Fruit fly (Drosophila melanogaster) whole organism, embryonic: Measurements from ENCODE around the gene enc.

Source experiments
- CG10462 ChIP-seq: fragments of 200-800 bp; sonication (Bioruptor generic); optimal IDR thresholded peaks from 2 replicates; lab custom pipeline; 2016; ENCODE audit warnings: missing biosample characterization, missing genetic modification characterization
- CG10979 ChIP-seq: fragments of 200-800 bp; sonication (Bioruptor generic); optimal IDR thresholded peaks from 2 replicates; lab custom pipeline; 2018; ENCODE audit warnings: missing biosample characterization, mild to moderate bottlenecking, missing genetic modification characterization, moderate library complexity
- CG11504 ChIP-seq: fragments of 200-800 bp; sonication (Bioruptor generic); optimal IDR thresholded peaks from 3 replicates; lab custom pipeline; 2019; ENCODE audit warnings: missing biosample characterization, mild to moderate bottlenecking, missing genetic modification characterization, moderate library complexity
- CG12219 ChIP-seq: fragments of 200-800 bp; sonication (Bioruptor generic); optimal IDR thresholded peaks from 3 replicates; lab custom pipeline; 2018; ENCODE audit warnings: missing biosample characterization, mild to moderate bottlenecking, missing genetic modification characterization
- CG13296 ChIP-seq: fragments of 200-800 bp; sonication (Bioruptor generic); optimal IDR thresholded peaks from 3 replicates; lab custom pipeline; 2018; ENCODE audit warnings: missing biosample characterization, mild to moderate bottlenecking, missing genetic modification characterization
- CG13424 ChIP-seq: fragments of 200-800 bp; sonication (Bioruptor generic); optimal IDR thresholded peaks from 2 replicates; lab custom pipeline; 2019; ENCODE audit warnings: missing biosample characterization, mild to moderate bottlenecking, missing genetic modification characterization, moderate library complexity
- CG1603 ChIP-seq: fragments of 200-800 bp; sonication (Bioruptor generic); optimal IDR thresholded peaks from 2 replicates; lab custom pipeline; 2019; ENCODE audit warnings: missing biosample characterization, mild to moderate bottlenecking, missing genetic modification characterization, moderate library complexity
- CG17328 ChIP-seq: fragments of 200-800 bp; sonication (Bioruptor generic); IDR thresholded peaks from 2 replicates; pipeline ENCODE4 v1.3.6; 2022; ENCODE audit warnings: missing biosample characterization, missing genetic modification characterization
- CG18476 ChIP-seq: fragments of 200-800 bp; sonication (Bioruptor generic); optimal IDR thresholded peaks from 2 replicates; lab custom pipeline; 2016; ENCODE audit warnings: missing biosample characterization, mild to moderate bottlenecking, missing genetic modification characterization
- CG2120 ChIP-seq: fragments of 200-800 bp; sonication (Bioruptor generic); optimal IDR thresholded peaks from 3 replicates; lab custom pipeline; 2016; ENCODE audit warnings: missing biosample characterization, missing genetic modification characterization
- CG2678 ChIP-seq: fragments of 200-800 bp; sonication (Bioruptor generic); optimal IDR thresholded peaks from 3 replicates; lab custom pipeline; 2019; ENCODE audit warnings: missing biosample characterization, mild to moderate bottlenecking, missing genetic modification characterization, moderate library complexity
- CG31224 ChIP-seq: fragments of 200-800 bp; sonication (Bioruptor generic); IDR thresholded peaks from 2 replicates; pipeline ENCODE4 v1.3.6; 2022; ENCODE audit warnings: missing biosample characterization, missing genetic modification characterization
- CG42726 ChIP-seq: fragments of 200-800 bp; sonication (Bioruptor generic); IDR thresholded peaks from 2 replicates; pipeline ENCODE4 v1.3.6; 2022; ENCODE audit warnings: missing biosample characterization, missing genetic modification characterization; ENCODE audit not compliant: partially characterized antibody
- CG5245 ChIP-seq: fragments of 200-800 bp; sonication (Bioruptor generic); optimal IDR thresholded peaks from 3 replicates; lab custom pipeline; 2016; ENCODE audit warnings: missing biosample characterization, missing genetic modification characterization
- CG6175 ChIP-seq: fragments of 200-800 bp; sonication (Bioruptor generic); IDR thresholded peaks from 3 replicates; pipeline ENCODE4 v1.3.6; 2022; ENCODE audit warnings: missing biosample characterization, missing genetic modification characterization
- CG6689 ChIP-seq: fragments of 200-800 bp; sonication (Bioruptor generic); IDR thresholded peaks from 2 replicates; pipeline ENCODE4 v1.3.6; 2022; ENCODE audit warnings: missing biosample characterization, missing genetic modification characterization
- CG6791 ChIP-seq: fragments of 200-800 bp; sonication (Bioruptor generic); IDR thresholded peaks from 3 replicates; pipeline ENCODE4 v1.3.6; 2022; ENCODE audit warnings: missing biosample characterization, missing genetic modification characterization; ENCODE audit not compliant: partially characterized antibody
- CG7556 ChIP-seq: fragments of 200-800 bp; sonication (Bioruptor generic); optimal IDR thresholded peaks from 2 replicates; lab custom pipeline; 2017; ENCODE audit warnings: missing biosample characterization, mild to moderate bottlenecking, missing genetic modification characterization
- CG8388 ChIP-seq: fragments of 200-800 bp; sonication (Bioruptor generic); optimal IDR thresholded peaks from 2 replicates; lab custom pipeline; 2019; ENCODE audit warnings: missing biosample characterization, mild to moderate bottlenecking, missing genetic modification characterization, moderate library complexity
- CG9727 ChIP-seq: fragments of 200-800 bp; sonication (Bioruptor generic); optimal IDR thresholded peaks from 3 replicates; lab custom pipeline; 2017; ENCODE audit warnings: missing biosample characterization, mild to moderate bottlenecking, missing genetic modification characterization
- CG9817 ChIP-seq: fragments of 200-800 bp; sonication (Bioruptor generic); optimal IDR thresholded peaks from 2 replicates; lab custom pipeline; 2018; ENCODE audit warnings: missing biosample characterization, mild to moderate bottlenecking, missing genetic modification characterization, moderate library complexity
- CG9876 ChIP-seq: fragments of 200-800 bp; sonication (Bioruptor generic); optimal IDR thresholded peaks from 2 replicates; lab custom pipeline; 2016; ENCODE audit warnings: missing biosample characterization, missing genetic modification characterization
- D19A ChIP-seq: fragments of 200-800 bp; optimal IDR thresholded peaks from 3 replicates; lab custom pipeline; 2019; ENCODE audit warnings: missing biosample characterization, mild to moderate bottlenecking, missing genetic modification characterization, moderate library complexity
- Dad ChIP-seq: fragments of 200-800 bp; sonication (Bioruptor generic); optimal IDR thresholded peaks from 3 replicates; lab custom pipeline; 2016; ENCODE audit warnings: missing biosample characterization, missing genetic modification characterization
- Drgx ChIP-seq: fragments of 200-800 bp; sonication (Bioruptor generic); IDR thresholded peaks from 2 replicates; pipeline ENCODE4 v1.3.6; 2022; ENCODE audit warnings: missing biosample characterization, missing genetic modification characterization
- HLH4C ChIP-seq: fragments of 200-800 bp; sonication (Bioruptor generic); IDR thresholded peaks from 3 replicates; pipeline ENCODE4 v1.3.6; 2022; ENCODE audit warnings: missing biosample characterization, missing genetic modification characterization; ENCODE audit not compliant: partially characterized antibody
- Kr ChIP-seq: fragments of 200-800 bp; sonication (Bioruptor generic); optimal IDR thresholded peaks from 2 replicates; lab custom pipeline; 2017; ENCODE audit warnings: missing biosample characterization, mild to moderate bottlenecking, missing genetic modification characterization
- NC2α ChIP-seq: fragments of 200-800 bp; sonication (Bioruptor generic); optimal IDR thresholded peaks from 2 replicates; lab custom pipeline; 2016; ENCODE audit warnings: missing biosample characterization, missing genetic modification characterization
- Oli ChIP-seq: fragments of 200-800 bp; sonication (Bioruptor generic); optimal IDR thresholded peaks from 2 replicates; lab custom pipeline; 2018; ENCODE audit warnings: missing biosample characterization, mild to moderate bottlenecking, missing genetic modification characterization, moderate library complexity
- Optix ChIP-seq: fragments of 200-800 bp; sonication (Bioruptor generic); IDR thresholded peaks from 3 replicates; pipeline ENCODE4 v1.3.6; 2022; ENCODE audit warnings: missing biosample characterization, missing genetic modification characterization
- Sry-β ChIP-seq: fragments of 200-800 bp; sonication (Bioruptor generic); optimal IDR thresholded peaks from 2 replicates; lab custom pipeline; 2018; ENCODE audit warnings: missing biosample characterization, mild to moderate bottlenecking, missing genetic modification characterization, moderate library complexity
- Trl ChIP-seq, 3 experiments: fragments of >200 bp in 2 of 3; fragments of 200-800 bp in 1 of 3; sonication (Bioruptor generic) in 1 of 3; optimal IDR thresholded peaks; 2 replicates in 1 of 3; 3 replicates in 2 of 3; lab custom pipeline; 2016 to 2017; ENCODE audit warnings: missing biosample characterization in 1 of 3, missing genetic modification characterization in 1 of 3
- bsh ChIP-seq, 2 experiments: fragments of 200-800 bp; sonication (Bioruptor generic); optimal IDR thresholded peaks; 2 replicates each; lab custom pipeline; 2017 to 2018; ENCODE audit warnings: mild to moderate bottlenecking in 2 of 2, missing biosample characterization in 2 of 2, missing genetic modification characterization in 2 of 2, moderate library complexity in 1 of 2
- btn ChIP-seq: fragments of 200-800 bp; sonication (Bioruptor generic); optimal IDR thresholded peaks from 2 replicates; lab custom pipeline; 2016; ENCODE audit warnings: missing biosample characterization, missing genetic modification characterization
- chif ChIP-seq, 2 experiments: fragments of 200-800 bp; sonication (Bioruptor generic); optimal IDR thresholded peaks; 3 replicates each; lab custom pipeline; 2016; ENCODE audit warnings: missing biosample characterization in 2 of 2, missing genetic modification characterization in 2 of 2
- ci ChIP-seq: fragments of 200-800 bp; sonication (Bioruptor generic); IDR thresholded peaks from 3 replicates; pipeline ENCODE4 v1.3.6; 2022; ENCODE audit warnings: missing biosample characterization, missing genetic modification characterization
- dati ChIP-seq: fragments of 200-800 bp; sonication (Bioruptor generic); IDR thresholded peaks from 2 replicates; pipeline ENCODE4 v1.3.6; 2022; ENCODE audit warnings: missing biosample characterization, missing genetic modification characterization
- disco-r ChIP-seq: fragments of 200-800 bp; sonication (Bioruptor generic); optimal IDR thresholded peaks from 2 replicates; lab custom pipeline; 2016; ENCODE audit warnings: missing biosample characterization, missing genetic modification characterization
- exex ChIP-seq: fragments of 200-800 bp; sonication (Bioruptor generic); optimal IDR thresholded peaks from 4 replicates; lab custom pipeline; 2018; ENCODE audit warnings: missing biosample characterization, mild to moderate bottlenecking, missing genetic modification characterization, moderate library complexity
- fd96Cb ChIP-seq: fragments of 200-800 bp; sonication (Bioruptor generic); optimal IDR thresholded peaks from 2 replicates; lab custom pipeline; 2018; ENCODE audit warnings: missing biosample characterization, mild to moderate bottlenecking, missing genetic modification characterization, moderate library complexity
- gce ChIP-seq: fragments of 200-800 bp; sonication (Bioruptor generic); IDR thresholded peaks from 3 replicates; pipeline ENCODE4 v1.3.6; 2022; ENCODE audit warnings: missing biosample characterization, missing genetic modification characterization
- jumu ChIP-seq: fragments of 200-800 bp; sonication (Bioruptor generic); optimal IDR thresholded peaks from 3 replicates; lab custom pipeline; 2016; ENCODE audit warnings: missing biosample characterization, missing genetic modification characterization
- mam ChIP-seq: fragments of 200-800 bp; sonication (Bioruptor generic); optimal IDR thresholded peaks from 3 replicates; lab custom pipeline; 2016; ENCODE audit warnings: missing biosample characterization, missing genetic modification characterization
- pb ChIP-seq: fragments of 200-800 bp; sonication (Bioruptor generic); optimal IDR thresholded peaks from 3 replicates; lab custom pipeline; 2016; ENCODE audit warnings: missing biosample characterization, missing genetic modification characterization
- peb ChIP-seq: fragments of 200-800 bp; sonication (Bioruptor generic); IDR thresholded peaks from 2 replicates; pipeline ENCODE4 v1.3.6; 2022; ENCODE audit warnings: missing biosample characterization, missing genetic modification characterization
- sisA ChIP-seq: fragments of 200-800 bp; sonication (Bioruptor generic); IDR thresholded peaks from 2 replicates; pipeline ENCODE4 v1.3.6; 2022; ENCODE audit warnings: missing biosample characterization, missing genetic modification characterization
- tap ChIP-seq: fragments of 200-800 bp; optimal IDR thresholded peaks from 3 replicates; lab custom pipeline; 2019; ENCODE audit warnings: missing biosample characterization, mild to moderate bottlenecking, missing genetic modification characterization, moderate library complexity
- tx ChIP-seq: fragments of 200-800 bp; sonication (Bioruptor generic); optimal IDR thresholded peaks from 2 replicates; lab custom pipeline; 2016; ENCODE audit warnings: missing biosample characterization, missing genetic modification characterization
- vvl ChIP-seq: fragments of 200-800 bp; sonication (Bioruptor generic); IDR thresholded peaks from 2 replicates; pipeline ENCODE4 v1.3.6; 2022; ENCODE audit warnings: missing biosample characterization, missing genetic modification characterization

enc gene

DNA sequence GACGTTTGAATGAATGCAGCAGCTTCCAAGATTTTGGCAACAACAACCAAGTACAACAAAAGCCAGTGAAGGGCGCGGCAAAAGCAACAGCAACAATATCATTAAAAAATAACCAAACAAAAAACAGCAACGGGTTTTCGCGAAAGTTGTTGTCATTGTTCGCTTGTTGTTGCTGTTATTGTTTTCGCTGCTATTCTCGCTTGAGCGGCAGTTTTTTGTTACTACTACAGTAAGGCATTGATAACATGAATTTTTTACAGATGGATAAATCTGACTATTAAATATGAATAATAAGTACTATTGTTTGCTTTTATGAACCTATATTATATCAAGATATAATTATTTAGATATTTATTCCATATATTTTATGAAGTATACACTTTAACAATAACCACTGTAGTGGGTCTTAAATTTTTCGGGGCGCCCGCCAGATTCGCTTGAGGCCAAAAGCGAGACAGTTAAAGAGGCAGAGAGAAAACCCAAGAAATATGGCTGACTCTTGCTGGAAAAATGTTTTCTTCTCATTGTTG, 47.0 kb upstream of the enc start (continued):
- TF ChIP-seq CG9817 (tag; lab: Kevin White, UChicago) (peak; percentile 78), CG6791 (no peak), ci (peak; percentile 70; the same call in 2 of the 3 replicates), CG6175 (peak; percentile 47; the same call in 1 of the 3 replicates), CG12219 (GFP tag; lab: Kevin White, UChicago) (peak; percentile 50), CG9876 (GFP tag; lab: Kevin White, UChicago) (no peak), pb (GFP tag; lab: Kevin White, UChicago) (no peak), bsh (GFP tag; optimal IDR thresholded peaks at IDR 0.05; lab: Kevin White, UChicago) (peak; percentile 5 to 52), peb (GFP tag; lab: Robert Waterston, UW) (peak; percentile 31; the same call in 1 of the 2 replicates), Drgx (GFP tag; lab: Robert Waterston, UW) (peak; percentile 89), exex (tag; lab: Kevin White, UChicago) (peak; percentile 55), CG17328 (GFP tag; lab: Robert Waterston, UW) (peak; percentile 43; the same call in 1 of the 2 replicates), Kr (GFP tag; lab: Kevin White, UChicago) (no peak), CG2120 (GFP tag; lab: Kevin White, UChicago) (peak; percentile 67), mam (GFP tag; lab: Kevin White, UChicago) (peak; percentile 11), CG13424 (peak; percentile 82), gce (0 out of 3 replicates have a peak, but pooled peaks have one; percentile 16), Optix (GFP tag; lab: Robert Waterston, UW) (no peak), tap (peak; percentile 80), CG2678 (tag; lab: Kevin White, UChicago) (peak; percentile 88), CG31224 (GFP tag; lab: Robert Waterston, UW) (peak; percentile 83), CG7556 (GFP tag; lab: Kevin White, UChicago) (peak; percentile 78), Dad (GFP tag; lab: Kevin White, UChicago) (no peak), vvl (peak; percentile 91), Trl (optimal IDR thresholded peaks at IDR 0.05; lab: Kevin White, UChicago) (no peak), Trl (GFP tag; optimal IDR thresholded peaks at IDR 0.05; lab: Kevin White, UChicago) (no peak), D19A (tag; lab: Kevin White, UChicago) (peak; percentile 52), chif (GFP tag; optimal IDR thresholded peaks at IDR 0.05; lab: Kevin White, UChicago) (no peak), CG9727 (GFP tag; lab: Kevin White, UChicago) (peak; percentile 75), CG18476 (GFP tag; lab: Kevin White, UChicago) (peak; percentile 19), btn (GFP tag; lab: Kevin White, UChicago) (no peak), CG11504 (tag; lab: Kevin White, UChicago) (peak; percentile 82), fd96Cb (tag; lab: Kevin White, UChicago) (peak; percentile 31), CG6689 (GFP tag; lab: Robert Waterston, UW) (peak; percentile 84), Oli (tag; lab: Kevin White, UChicago) (peak; percentile 81), CG42726 (no peak), CG13296 (GFP tag; lab: Kevin White, UChicago) (peak; percentile 80), tx (GFP tag; lab: Kevin White, UChicago) (no peak), CG10979 (tag; lab: Kevin White, UChicago) (peak; percentile 25), CG10462 (GFP tag; lab: Kevin White, UChicago) (no peak), HLH4C (GFP tag; lab: Robert Waterston, UW) (no peak), CG8388 (GFP tag; lab: Kevin White, UChicago) (peak; percentile 61), sisA (GFP tag; lab: Robert Waterston, UW) (peak; percentile 76), dati (GFP tag; lab: Robert Waterston, UW) (0 out of 2 replicates have a peak, but pooled peaks have one; percentile 11), disco-r (GFP tag; lab: Kevin White, UChicago) (no peak), Sry-β (no peak), jumu (no peak), CG1603 (no peak), CG5245 (peak; percentile 19), NC2α (GFP tag; lab: Kevin White, UChicago) (no peak)
